Worm (Caenorhabditis elegans): ENCODE data around the gene F18A11.3.

Gene F18A11.3

ce11 chrII:12994009-12994788, 42.4 kb downstream of the F18A11.3 start (continued):
- peak; percentile 24; the same call in 1 of the 2 replicates for TF ChIP-seq madf-6 (GFP tag; IDR thresholded peaks at IDR 0.05)
- peak; percentile 84 for TF ChIP-seq chd-7 (tag; optimal IDR thresholded peaks at IDR 0.05)
- no peak for TF ChIP-seq mel-28 (tag; optimal IDR thresholded peaks at IDR 0.05; ENCODE audit: borderline replicate concordance)
- no peak for TF ChIP-seq attf-6 (GFP tag; IDR thresholded peaks at IDR 0.05)
- TF ChIP-seq sdz-38 (tag; optimal IDR thresholded peaks at IDR 0.05) = no peak
- no peak for TF ChIP-seq tbx-9 (tag; optimal IDR thresholded peaks at IDR 0.05; ENCODE audit: borderline replicate concordance)
- no peak; the same call in none of the 2 replicates for TF ChIP-seq Y53G8AR.9 (GFP tag; conservative IDR thresholded peaks at IDR 0.05)
- TF ChIP-seq nhr-80 (tag; optimal IDR thresholded peaks at IDR 0.05) = peak; percentile 71
- no peak for TF ChIP-seq madf-8 (GFP tag; conservative IDR thresholded peaks at IDR 0.05)
- peak; percentile 50 for TF ChIP-seq ama-1 (optimal IDR thresholded peaks at IDR 0.05)
- TF ChIP-seq ama-1 (GFP tag; optimal IDR thresholded peaks at IDR 0.05) = no peak
- TF ChIP-seq nfya-1 (tag; optimal IDR thresholded peaks at IDR 0.05; ENCODE audit: borderline replicate concordance, insufficient read depth) = no peak
- no peak for TF ChIP-seq somi-1 (GFP tag; optimal IDR thresholded peaks at IDR 0.05)
- TF ChIP-seq mes-4 (tag; optimal IDR thresholded peaks at IDR 0.05) = no peak
- TF ChIP-seq aptf-3 (GFP tag; IDR thresholded peaks at IDR 0.05) = no peak
- peak; percentile 70; the same call in 1 of the 2 replicates for TF ChIP-seq nfyb-1 (GFP tag; IDR thresholded peaks at IDR 0.05)
- TF ChIP-seq ceh-100 (GFP tag; IDR thresholded peaks at IDR 0.05) = no peak
- no peak for TF ChIP-seq snpc-1.1 (tag; optimal IDR thresholded peaks at IDR 0.05; ENCODE audit: insufficient read depth)
- no peak for TF ChIP-seq Y79H2A.3 (GFP tag; conservative IDR thresholded peaks at IDR 0.05)
- TF ChIP-seq nfya-2 (GFP tag; IDR thresholded peaks at IDR 0.05) = no peak
- peak; percentile 73 for TF ChIP-seq madf-10 (tag; optimal IDR thresholded peaks at IDR 0.05)
- peak; percentile 54 for TF ChIP-seq tbp1 (GFP tag; optimal IDR thresholded peaks at IDR 0.05)
- no peak for TF ChIP-seq rec-8 (tag; optimal IDR thresholded peaks at IDR 0.05)
- TF ChIP-seq egl-44 (GFP tag; IDR thresholded peaks at IDR 0.05) = 0 out of 2 replicates have a peak, but pooled peaks have one; percentile 20
- TF ChIP-seq lsl-1 (GFP tag; optimal IDR thresholded peaks at IDR 0.05) = no peak
- TF ChIP-seq ZK185.1 (tag; optimal IDR thresholded peaks at IDR 0.05; ENCODE audit: poor library complexity, severe bottlenecking) = peak; percentile 48
- no peak for TF ChIP-seq snpc-4 (GFP tag; optimal IDR thresholded peaks at IDR 0.05)
- peak in 1 of 4 experiments; percentile 43 for TF ChIP-seq snpc-4 (tag; optimal IDR thresholded peaks at IDR 0.05)
- TF ChIP-seq F10E7.11 (tag; optimal IDR thresholded peaks at IDR 0.05) = no peak
- TF ChIP-seq Y67H2A.10 (GFP tag; conservative IDR thresholded peaks at IDR 0.05) = no peak
- no peak for TF ChIP-seq F33H1.4 (GFP tag; IDR thresholded peaks at IDR 0.05)
- peak; percentile 61; the same call in 1 of the 2 replicates for TF ChIP-seq hsf-1 (GFP tag; IDR thresholded peaks at IDR 0.05)
- TF ChIP-seq lin-26 (GFP tag; IDR thresholded peaks at IDR 0.05) = peak; percentile 47; the same call in 1 of the 2 replicates
- TF ChIP-seq egl-18 (GFP tag; IDR thresholded peaks at IDR 0.05) = no peak
- peak; percentile 77 for TF ChIP-seq ztf-26 (tag; optimal IDR thresholded peaks at IDR 0.05)
- TF ChIP-seq attf-3 (GFP tag; conservative IDR thresholded peaks at IDR 0.05) = no peak
- no peak for TF ChIP-seq lir-1 (GFP tag; conservative IDR thresholded peaks at IDR 0.05)
- TF ChIP-seq F52B5.7 (tag; optimal IDR thresholded peaks at IDR 0.05) = peak; percentile 81
- TF ChIP-seq K12H6.12 (tag; optimal IDR thresholded peaks at IDR 0.05) = no peak
- no peak for TF ChIP-seq ztf-18 (tag; optimal IDR thresholded peaks at IDR 0.05)
- no peak for TF ChIP-seq ztf-6 (GFP tag; IDR thresholded peaks at IDR 0.05)
- TF ChIP-seq lag-1 (GFP tag; IDR thresholded peaks at IDR 0.05) = no peak
- TF ChIP-seq mxl-1 (tag; optimal IDR thresholded peaks at IDR 0.05) = no peak
- no peak for TF ChIP-seq rcor-1 (GFP tag; IDR thresholded peaks at IDR 0.05)
- no peak for TF ChIP-seq ceh-79 (tag; optimal IDR thresholded peaks at IDR 0.05)
- TF ChIP-seq ccch-3 (GFP tag; optimal IDR thresholded peaks at IDR 0.05) = no peak
- TF ChIP-seq F37B4.10 (GFP tag; IDR thresholded peaks at IDR 0.05) = no peak

Data from whole organism, young adult.